Fruit fly (Drosophila melanogaster) whole organism, wandering third instar larva: ENCODE data around the gene Ran-like.

Experiments
- Abd-B ChIP-seq: fragments of >200 bp; optimal IDR thresholded peaks from 2 replicates; lab custom pipeline; 2017; ENCODE audit warnings: missing biosample characterization, missing genetic modification characterization
- CG9705 ChIP-seq: fragments of 200-800 bp; sonication (Bioruptor generic); optimal IDR thresholded peaks from 2 replicates; lab custom pipeline; 2018; ENCODE audit warnings: missing biosample characterization, mild to moderate bottlenecking, missing genetic modification characterization
- CrebA ChIP-seq: fragments of 200-800 bp; sonication (Bioruptor generic); optimal IDR thresholded peaks from 2 replicates; lab custom pipeline; 2016; ENCODE audit warnings: missing biosample characterization, mild to moderate bottlenecking, missing genetic modification characterization, borderline replicate concordance
- Dfd ChIP-seq: fragments of >200 bp; optimal IDR thresholded peaks from 2 replicates; lab custom pipeline; 2017; ENCODE audit warnings: missing biosample characterization, missing genetic modification characterization
- Dif ChIP-seq: fragments of 200-275, 200-300 bp; sonication (Bioruptor generic); optimal IDR thresholded peaks from 2 replicates; lab custom pipeline; 2018; ENCODE audit warnings: missing biosample characterization, missing genetic modification characterization; ENCODE audit not compliant: partially characterized antibody
- GATAd ChIP-seq: sonication (Bioruptor generic); optimal IDR thresholded peaks from 2 replicates; lab custom pipeline; 2016; ENCODE audit warnings: missing biosample characterization, missing genetic modification characterization
- HLH106 ChIP-seq: fragments of 200-800 bp; optimal IDR thresholded peaks from 3 replicates; lab custom pipeline; 2019; ENCODE audit warnings: missing biosample characterization, mild to moderate bottlenecking, missing genetic modification characterization, moderate library complexity
- Hnf4 ChIP-seq: fragments of 200-800 bp; sonication (Bioruptor generic); optimal IDR thresholded peaks from 2 replicates; lab custom pipeline; 2016; ENCODE audit warnings: missing biosample characterization, mild to moderate bottlenecking, missing genetic modification characterization
- Hr78 ChIP-seq: fragments of >200 bp; optimal IDR thresholded peaks from 2 replicates; lab custom pipeline; 2017; ENCODE audit warnings: missing biosample characterization, missing genetic modification characterization
- Hr83 ChIP-seq: fragments of 200-300 bp; sonication (Bioruptor generic); optimal IDR thresholded peaks from 2 replicates; lab custom pipeline; 2016; ENCODE audit warnings: missing biosample characterization, mild to moderate bottlenecking, missing genetic modification characterization, moderate library complexity; ENCODE audit not compliant: poor library complexity, severe bottlenecking
- Jra ChIP-seq: sonication (Bioruptor generic); optimal IDR thresholded peaks from 2 replicates; lab custom pipeline; 2016; ENCODE audit warnings: missing biosample characterization, missing genetic modification characterization
- Myc ChIP-seq: fragments of >200 bp; optimal IDR thresholded peaks from 2 replicates; lab custom pipeline; 2017
- N ChIP-seq: fragments of >200 bp; optimal IDR thresholded peaks from 2 replicates; lab custom pipeline; 2018; ENCODE audit warnings: missing biosample characterization, missing external identifiers, missing genetic modification characterization
- OdsH ChIP-seq: fragments of 200-800 bp; sonication (Bioruptor generic); optimal IDR thresholded peaks from 2 replicates; lab custom pipeline; 2016; ENCODE audit warnings: missing biosample characterization, mild to moderate bottlenecking, missing genetic modification characterization
- Rel ChIP-seq, 2 experiments: fragments of 200-800 bp; sonication (Bioruptor generic) in 1 of 2; optimal IDR thresholded peaks; 2 replicates in 1 of 2; 3 replicates in 1 of 2; lab custom pipeline; 2016 to 2019; ENCODE audit warnings: mild to moderate bottlenecking in 2 of 2, missing biosample characterization in 2 of 2, missing genetic modification characterization in 2 of 2, moderate library complexity in 1 of 2
- Sp1 ChIP-seq: fragments of 200-800 bp; sonication (Bioruptor generic); optimal IDR thresholded peaks from 3 replicates; lab custom pipeline; 2019; ENCODE audit warnings: missing biosample characterization, mild to moderate bottlenecking, missing genetic modification characterization, moderate library complexity
- Vsx2 ChIP-seq: fragments of 200-300, 225-300 bp; sonication (Bioruptor generic); optimal IDR thresholded peaks from 2 replicates; lab custom pipeline; 2018; ENCODE audit warnings: missing biosample characterization, missing genetic modification characterization; ENCODE audit not compliant: partially characterized antibody
- br ChIP-seq: fragments of 200-800 bp; sonication (Bioruptor generic); optimal IDR thresholded peaks from 2 replicates; lab custom pipeline; 2016; ENCODE audit warnings: missing biosample characterization, missing genetic modification characterization
- dl ChIP-seq, 2 experiments: fragments of 175-275, 200-275 bp in 1 of 2; fragments of 200-275 bp in 1 of 2; sonication (Bioruptor generic); optimal IDR thresholded peaks; lab custom pipeline; 2018; ENCODE audit warnings: mild to moderate bottlenecking in 2 of 2, missing biosample characterization in 2 of 2, missing genetic modification characterization in 2 of 2, moderate library complexity in 2 of 2; ENCODE audit not compliant: partially characterized antibody in 2 of 2, insufficient read depth in 1 of 2
- dmrt93B ChIP-seq: fragments of 200-800 bp; sonication (Bioruptor generic); optimal IDR thresholded peaks from 2 replicates; lab custom pipeline; 2018; ENCODE audit warnings: missing biosample characterization, mild to moderate bottlenecking, missing genetic modification characterization
- ey ChIP-seq: fragments of 200-800 bp; sonication (Bioruptor generic); optimal IDR thresholded peaks from 2 replicates; lab custom pipeline; 2016; ENCODE audit warnings: missing biosample characterization, missing genetic modification characterization
- foxo ChIP-seq, 2 experiments: fragments of 200-800 bp; sonication (Bioruptor generic); optimal IDR thresholded peaks; 2 replicates in 1 of 2; 3 replicates in 1 of 2; lab custom pipeline; 2016 to 2017; ENCODE audit warnings: missing biosample characterization in 2 of 2, missing genetic modification characterization in 2 of 2
- fru ChIP-seq: fragments of 200-800 bp; sonication (Bioruptor generic); optimal IDR thresholded peaks from 3 replicates; lab custom pipeline; 2016; ENCODE audit warnings: missing biosample characterization, mild to moderate bottlenecking, missing genetic modification characterization
- h ChIP-seq: fragments of 200-800 bp; sonication (Bioruptor generic); optimal IDR thresholded peaks from 3 replicates; lab custom pipeline; 2016; ENCODE audit warnings: missing biosample characterization, mild to moderate bottlenecking, missing genetic modification characterization
- pan ChIP-seq: fragments of >200 bp; optimal IDR thresholded peaks from 2 replicates; lab custom pipeline; 2017
- psq ChIP-seq: fragments of 200-800 bp; sonication (Bioruptor generic); optimal IDR thresholded peaks from 3 replicates; lab custom pipeline; 2017; ENCODE audit warnings: missing biosample characterization, mild to moderate bottlenecking, missing genetic modification characterization, moderate library complexity
- rgr ChIP-seq: fragments of 200-800 bp; sonication (Bioruptor generic); optimal IDR thresholded peaks from 3 replicates; lab custom pipeline; 2016; ENCODE audit warnings: missing biosample characterization, mild to moderate bottlenecking, missing genetic modification characterization
- sage ChIP-seq: fragments of 200-800 bp; sonication (Bioruptor generic); optimal IDR thresholded peaks from 2 replicates; lab custom pipeline; 2016; ENCODE audit warnings: missing biosample characterization, mild to moderate bottlenecking, missing genetic modification characterization
- sv ChIP-seq: fragments of 200-800 bp; sonication (Bioruptor generic); optimal IDR thresholded peaks from 3 replicates; lab custom pipeline; 2016; ENCODE audit warnings: missing biosample characterization, missing genetic modification characterization
- tai ChIP-seq: sonication (Bioruptor generic); optimal IDR thresholded peaks from 2 replicates; lab custom pipeline; 2016; ENCODE audit warnings: missing biosample characterization, missing genetic modification characterization
- usp ChIP-seq: fragments of >200 bp; optimal IDR thresholded peaks from 2 replicates; lab custom pipeline; 2017; ENCODE audit warnings: missing biosample characterization, missing genetic modification characterization
- woc ChIP-seq: sonication (Bioruptor generic); optimal IDR thresholded peaks from 2 replicates; lab custom pipeline; 2016; ENCODE audit warnings: missing biosample characterization, mild to moderate bottlenecking, missing genetic modification characterization

Ran-like gene

dm6 chr3L:15485302-15485701 lies at the start of gene Ran-like:
Gene Ran-like (minus strand): TSS chr3L:15485402.
- TF ChIP-seq Hr83: no peak
- no peak for TF ChIP-seq N
- TF ChIP-seq foxo (GFP tag; optimal IDR thresholded peaks at IDR 0.05; lab: Kevin White, UChicago): no peak
- TF ChIP-seq usp (GFP tag; lab: Kevin White, UChicago): no peak
- TF ChIP-seq GATAd: no peak
- TF ChIP-seq CrebA (GFP tag; lab: Kevin White, UChicago): no peak
- no peak for TF ChIP-seq Hr78 (GFP tag; lab: Kevin White, UChicago)
- TF ChIP-seq sage (GFP tag; lab: Kevin White, UChicago): no peak
- no peak for TF ChIP-seq ey (GFP tag; lab: Kevin White, UChicago)
- TF ChIP-seq rgr (GFP tag; lab: Kevin White, UChicago): no peak
- no peak for TF ChIP-seq Vsx2 (GFP tag; lab: Kevin White, UChicago)
- TF ChIP-seq fru: no peak
- TF ChIP-seq Dfd (GFP tag; lab: Kevin White, UChicago): no peak
- no peak for TF ChIP-seq pan (lab: Kevin White, UChicago)
- no peak for TF ChIP-seq woc (GFP tag; lab: Kevin White, UChicago)
- TF ChIP-seq OdsH (GFP tag; lab: Kevin White, UChicago): no peak
- no peak for TF ChIP-seq CG9705
- TF ChIP-seq Abd-B (GFP tag; lab: Kevin White, UChicago): no peak
- no peak for TF ChIP-seq Myc
- no peak for TF ChIP-seq Rel (GFP tag; optimal IDR thresholded peaks at IDR 0.05; lab: Kevin White, UChicago)
- TF ChIP-seq Rel (tag; optimal IDR thresholded peaks at IDR 0.05; lab: Kevin White, UChicago): no peak

- TF ChIP-seq Sp1 (GFP tag; lab: Kevin White, UChicago): peak; percentile 88
- TF ChIP-seq Dfd (GFP tag; lab: Kevin White, UChicago): no peak
- TF ChIP-seq HLH106: peak; percentile 77
- no peak for TF ChIP-seq Rel (GFP tag; optimal IDR thresholded peaks at IDR 0.05; lab: Kevin White, UChicago)
- TF ChIP-seq Rel (tag; optimal IDR thresholded peaks at IDR 0.05; lab: Kevin White, UChicago): peak; percentile 15
- peak; percentile 78 for TF ChIP-seq dmrt93B (GFP tag; lab: Kevin White, UChicago)
- peak; percentile 53 to 59 for TF ChIP-seq dl (GFP tag; optimal IDR thresholded peaks at IDR 0.05; lab: Kevin White, UChicago; ENCODE audit: insufficient read depth in 1 of 2, partially characterized antibody in 2 of 2)
- TF ChIP-seq sage (GFP tag; lab: Kevin White, UChicago): no peak
- TF ChIP-seq ey (GFP tag; lab: Kevin White, UChicago): peak; percentile 75
- TF ChIP-seq Abd-B (GFP tag; lab: Kevin White, UChicago): no peak
- TF ChIP-seq CG9705: peak; percentile 32
- peak; percentile 57 for TF ChIP-seq h (GFP tag; lab: Kevin White, UChicago)
- TF ChIP-seq Jra: peak; percentile 23
- TF ChIP-seq Vsx2 (GFP tag; lab: Kevin White, UChicago): no peak
- TF ChIP-seq fru: peak; percentile 71
- peak; percentile 75 for TF ChIP-seq Hnf4 (GFP tag; lab: Kevin White, UChicago)
- TF ChIP-seq GATAd: no peak
- TF ChIP-seq tai: peak; percentile 75
- peak; percentile 89 for TF ChIP-seq pan (lab: Kevin White, UChicago)
- TF ChIP-seq woc (GFP tag; lab: Kevin White, UChicago): peak; percentile 95
- peak; percentile 65 for TF ChIP-seq br (GFP tag; lab: Kevin White, UChicago)
- TF ChIP-seq foxo (GFP tag; optimal IDR thresholded peaks at IDR 0.05; lab: Kevin White, UChicago): peak; percentile 32 to 76
- no peak for TF ChIP-seq Hr83
- TF ChIP-seq OdsH (GFP tag; lab: Kevin White, UChicago): peak; percentile 64
- TF ChIP-seq CrebA (GFP tag; lab: Kevin White, UChicago): peak; percentile 31
- no peak for TF ChIP-seq Hr78 (GFP tag; lab: Kevin White, UChicago)
- TF ChIP-seq Dif (GFP tag; lab: Kevin White, UChicago): peak; percentile 88
- TF ChIP-seq rgr (GFP tag; lab: Kevin White, UChicago): peak; percentile 58
- peak; percentile 54 for TF ChIP-seq sv (GFP tag; lab: Kevin White, UChicago)
- peak; percentile 69 for TF ChIP-seq psq (GFP tag; lab: Kevin White, UChicago)
Observed at dm6 chr3L:15534274-15535227, 49.3 kb upstream of the Ran-like start.
